Worm (Caenorhabditis elegans) whole organism, young adult: ENCODE measurements around the gene anp-1.

Source experiments
- B0019.2 ChIP-seq: fragments of 200-800 bp; sonication (Bioruptor generic); conservative IDR thresholded peaks from 2 replicates; pipeline ENCODE4 v1.3.6; 2022; ENCODE audit warnings: missing genetic modification reagents, missing genetic modification characterization, missing compliant biosample characterization
- B0261.1 ChIP-seq: sonication (generic microtip); optimal IDR thresholded peaks from 2 replicates; lab custom pipeline; 2016; ENCODE audit warnings: mild to moderate bottlenecking, missing genetic modification characterization, moderate library complexity, missing compliant biosample characterization
- B0336.3 ChIP-seq: fragments of 200-800 bp; sonication (Bioruptor generic); IDR thresholded peaks from 2 replicates; pipeline ENCODE4 v1.3.6; 2022; ENCODE audit warnings: missing genetic modification characterization, missing compliant biosample characterization
- C06A6.2 ChIP-seq: fragments of 200-800 bp; sonication (Bioruptor generic); conservative IDR thresholded peaks from 2 replicates; pipeline ENCODE4 v1.3.6; 2022; ENCODE audit warnings: missing genetic modification characterization, missing compliant biosample characterization
- F37B4.10 ChIP-seq: fragments of 200-800 bp; sonication (Bioruptor generic); IDR thresholded peaks from 2 replicates; pipeline ENCODE4 v1.3.6; 2022; ENCODE audit warnings: missing genetic modification characterization, missing compliant biosample characterization
- F39B2.1 ChIP-seq: fragments of 200-800 bp; sonication (Bioruptor generic); IDR thresholded peaks from 2 replicates; pipeline ENCODE4 v1.3.6; 2022; ENCODE audit warnings: missing genetic modification reagents, missing genetic modification characterization, missing compliant biosample characterization
- F55B11.4 ChIP-seq: sonication (generic microtip); optimal IDR thresholded peaks from 2 replicates; lab custom pipeline; 2016; ENCODE audit warnings: missing compliant biosample characterization, missing genetic modification characterization, borderline replicate concordance; ENCODE audit not compliant: insufficient read depth
- Y79H2A.3 ChIP-seq: fragments of 200-800 bp; sonication (Bioruptor generic); conservative IDR thresholded peaks from 2 replicates; pipeline ENCODE4 v1.3.6; 2022; ENCODE audit warnings: missing genetic modification reagents, missing genetic modification characterization, missing compliant biosample characterization
- Y95B8A.8 ChIP-seq: fragments of 200-800 bp; sonication (Bioruptor generic); IDR thresholded peaks from 2 replicates; pipeline ENCODE4 v1.3.6; 2022; ENCODE audit warnings: missing genetic modification reagents, missing genetic modification characterization, missing compliant biosample characterization
- aptf-2 ChIP-seq: fragments of 200-800 bp; sonication (Bioruptor generic); conservative IDR thresholded peaks from 2 replicates; pipeline ENCODE4 v1.3.6; 2022; ENCODE audit warnings: missing genetic modification reagents, missing genetic modification characterization, missing compliant biosample characterization
- aptf-3 ChIP-seq: fragments of 200-800 bp; sonication (Bioruptor generic); IDR thresholded peaks from 2 replicates; pipeline ENCODE4 v1.3.6; 2022; ENCODE audit warnings: missing genetic modification characterization, missing compliant biosample characterization
- atf-7 ChIP-seq: sonication (generic microtip); optimal IDR thresholded peaks from 2 replicates; lab custom pipeline; 2017; ENCODE audit warnings: mild to moderate bottlenecking, missing genetic modification characterization, missing compliant biosample characterization
- athp-1 ChIP-seq: sonication (generic microtip); optimal IDR thresholded peaks from 2 replicates; lab custom pipeline; 2017; ENCODE audit warnings: mild to moderate bottlenecking, missing genetic modification characterization, missing compliant biosample characterization
- bed-1 ChIP-seq: fragments of 200-800 bp; sonication (Bioruptor generic); IDR thresholded peaks from 2 replicates; pipeline ENCODE4 v1.3.6; 2022; ENCODE audit warnings: missing genetic modification reagents, missing genetic modification characterization, missing compliant biosample characterization
- ccch-3 ChIP-seq: fragments of 200-800 bp; sonication (Bioruptor generic); optimal IDR thresholded peaks from 2 replicates; lab custom pipeline; 2018; ENCODE audit warnings: mild to moderate bottlenecking, missing genetic modification characterization, missing compliant biosample characterization
- ceh-27 ChIP-seq: fragments of 200-800 bp; sonication (Bioruptor generic); optimal IDR thresholded peaks from 2 replicates; lab custom pipeline; 2018; ENCODE audit warnings: mild to moderate bottlenecking, missing genetic modification characterization, moderate library complexity, missing compliant biosample characterization
- ceh-58 ChIP-seq: fragments of 200-800 bp; sonication (Bioruptor generic); IDR thresholded peaks from 2 replicates; pipeline ENCODE4 v1.3.6; 2022; ENCODE audit warnings: missing genetic modification characterization, missing compliant biosample characterization
- ceh-91 ChIP-seq: fragments of 200-800 bp; sonication (Bioruptor generic); IDR thresholded peaks from 2 replicates; pipeline ENCODE4 v1.3.6; 2022; ENCODE audit warnings: missing genetic modification reagents, missing genetic modification characterization, missing compliant biosample characterization
- chd-7 ChIP-seq: sonication (generic microtip); optimal IDR thresholded peaks from 2 replicates; lab custom pipeline; 2016; ENCODE audit warnings: mild to moderate bottlenecking, missing genetic modification characterization, moderate library complexity, missing compliant biosample characterization
- efl-1 ChIP-seq: fragments of 150-350 bp; optimal IDR thresholded peaks from 2 replicates; lab custom pipeline; 2014; ENCODE audit warnings: missing biosample characterization, missing genetic modification reagents, missing genetic modification characterization
- egrh-3 ChIP-seq: fragments of 200-800 bp; sonication (Bioruptor generic); IDR thresholded peaks from 2 replicates; pipeline ENCODE4 v1.3.6; 2022; ENCODE audit warnings: missing genetic modification reagents, missing genetic modification characterization, missing compliant biosample characterization
- fkh-3 ChIP-seq: sonication (generic microtip); optimal IDR thresholded peaks from 2 replicates; lab custom pipeline; 2016; ENCODE audit warnings: mild to moderate bottlenecking, missing genetic modification characterization, missing compliant biosample characterization
- him-1 ChIP-seq: sonication (generic microtip); optimal IDR thresholded peaks from 2 replicates; lab custom pipeline; 2016; ENCODE audit warnings: missing genotype, missing genetic modification reagents, missing genetic modification characterization, missing compliant biosample characterization
- let-607 ChIP-seq, 2 experiments: fragments of 200-800 bp in 1 of 2; sonication (Bioruptor generic) in 1 of 2; sonication (generic microtip) in 1 of 2; optimal IDR thresholded peaks; 2 replicates each; lab custom pipeline; 2016 to 2018; ENCODE audit warnings: mild to moderate bottlenecking in 2 of 2, missing compliant biosample characterization in 2 of 2, missing genetic modification characterization in 2 of 2, moderate library complexity in 2 of 2, missing genotype in 1 of 2
- lsl-1 ChIP-seq: fragments of 200-800 bp; sonication (Bioruptor generic); optimal IDR thresholded peaks from 2 replicates; lab custom pipeline; 2018; ENCODE audit warnings: mild to moderate bottlenecking, missing genetic modification characterization, moderate library complexity, missing compliant biosample characterization
- madf-10 ChIP-seq: sonication (generic microtip); optimal IDR thresholded peaks from 2 replicates; lab custom pipeline; 2016; ENCODE audit warnings: mild to moderate bottlenecking, missing genetic modification characterization, missing compliant biosample characterization
- mel-28 ChIP-seq: sonication (generic microtip); optimal IDR thresholded peaks from 2 replicates; lab custom pipeline; 2016; ENCODE audit warnings: borderline replicate concordance, mild to moderate bottlenecking, missing genetic modification characterization, missing compliant biosample characterization
- nfya-2 ChIP-seq: fragments of 200-800 bp; sonication (Bioruptor generic); IDR thresholded peaks from 2 replicates; pipeline ENCODE4 v1.3.6; 2022; ENCODE audit warnings: missing genetic modification reagents, missing genetic modification characterization, missing compliant biosample characterization
- nhr-80 ChIP-seq: sonication (generic microtip); optimal IDR thresholded peaks from 2 replicates; lab custom pipeline; 2016; ENCODE audit warnings: missing genetic modification characterization, missing compliant biosample characterization
- nhr-90 ChIP-seq: sonication (generic microtip); optimal IDR thresholded peaks from 2 replicates; lab custom pipeline; 2016; ENCODE audit warnings: missing genotype, mild to moderate bottlenecking, missing genetic modification characterization, missing compliant biosample characterization
- pha-4 ChIP-seq: fragments of 150-350 bp; sonication (generic microtip); optimal IDR thresholded peaks from 2 replicates; lab custom pipeline; 2014; ENCODE audit warnings: missing biosample characterization, missing genetic modification reagents, missing genetic modification characterization
- snpc-1.3 ChIP-seq: sonication (generic microtip); optimal IDR thresholded peaks from 2 replicates; lab custom pipeline; 2017; ENCODE audit warnings: missing genetic modification characterization, mild to moderate bottlenecking, missing compliant biosample characterization, antibody characterized with exemption, moderate library complexity, missing genotype, missing genetic modification reagents; ENCODE audit not compliant: insufficient read depth
- snpc-4 ChIP-seq, 5 experiments: fragments of 150-350 bp in 1 of 5; sonication (generic microtip) in 4 of 5; optimal IDR thresholded peaks; 2 replicates each; lab custom pipeline; 2014 to 2018; ENCODE audit warnings: missing genetic modification characterization in 5 of 5, missing biosample characterization in 3 of 5, antibody characterized with exemption in 2 of 5, mild to moderate bottlenecking in 2 of 5, missing compliant biosample characterization in 2 of 5, missing genotype in 2 of 5, moderate library complexity in 2 of 5, missing genetic modification reagents in 1 of 5
- somi-1 ChIP-seq: fragments of 200-800 bp; sonication (Bioruptor generic); optimal IDR thresholded peaks from 2 replicates; lab custom pipeline; 2018; ENCODE audit warnings: mild to moderate bottlenecking, missing genetic modification characterization, missing compliant biosample characterization
- zfh-2 ChIP-seq: fragments of 200-800 bp; sonication (Bioruptor generic); conservative IDR thresholded peaks from 2 replicates; pipeline ENCODE4 v1.3.6; 2022; ENCODE audit warnings: missing genetic modification reagents, missing genetic modification characterization, missing compliant biosample characterization
- ztf-28 ChIP-seq: fragments of 200-800 bp; sonication (Bioruptor generic); IDR thresholded peaks from 2 replicates; pipeline ENCODE4 v1.3.6; 2022; ENCODE audit warnings: missing genetic modification reagents, missing genetic modification characterization, missing compliant biosample characterization

Gene anp-1

ce11 chrV:12876708-12877107 is 17.5 kb downstream of the anp-1 start (continued):
- TF ChIP-seq efl-1 (no peak), aptf-3 (GFP tag; lab: Robert Waterston, UW) (no peak), Y95B8A.8 (no peak)

ce11 chrV:12877579-12877978 is 18.3 kb downstream of the anp-1 start:
- TF ChIP-seq nhr-80 = peak; percentile 59
- no peak for TF ChIP-seq snpc-1.3 (tag; lab: Kevin White, UChicago)
- TF ChIP-seq, all 124 proteins: peak for 1

ce11 chrV:12879349-12879748 is 20.1 kb downstream of the anp-1 start:
- TF ChIP-seq F37B4.10 (GFP tag; lab: Robert Waterston, UW) (no peak), nhr-90 (no peak), B0019.2 (GFP tag; lab: Robert Waterston, UW) (no peak), bed-1 (GFP tag; lab: Robert Waterston, UW) (no peak), athp-1 (no peak), somi-1 (no peak), C06A6.2 (GFP tag; lab: Robert Waterston, UW) (no peak), B0336.3 (no peak), ceh-91 (no peak), ceh-58 (GFP tag; lab: Robert Waterston, UW) (no peak), fkh-3 (tag; lab: Kevin White, UChicago) (no peak), zfh-2 (GFP tag; lab: Robert Waterston, UW) (no peak), nhr-80 (no peak), him-1 (tag; lab: Kevin White, UChicago) (no peak), ccch-3 (no peak)

- TF ChIP-seq B0261.1 (no peak), let-607 (tag; optimal IDR thresholded peaks at IDR 0.05; lab: Kevin White, UChicago) (no peak), F55B11.4 (no peak), lsl-1 (no peak), snpc-4 (GFP tag; optimal IDR thresholded peaks at IDR 0.05; lab: Kevin White, UChicago) (no peak), snpc-4 (tag; optimal IDR thresholded peaks at IDR 0.05; lab: Kevin White, UChicago) (no peak), nfya-2 (no peak), nhr-80 (no peak), madf-10 (no peak), ztf-28 (GFP tag; lab: Robert Waterston, UW) (no peak), mel-28 (tag; lab: Kevin White, UChicago) (no peak), egrh-3 (no peak)
Measured at ce11 chrV:12881396-12881795, 22.2 kb downstream of the anp-1 start.

- TF ChIP-seq F39B2.1 (no peak), ceh-27 (no peak), lsl-1 (no peak), chd-7 (tag; lab: Kevin White, UChicago) (no peak), B0336.3 (no peak), pha-4 (tag; lab: Kevin White, UChicago) (no peak), ceh-58 (GFP tag; lab: Robert Waterston, UW) (no peak), atf-7 (no peak), Y79H2A.3 (GFP tag; lab: Robert Waterston, UW) (no peak), aptf-2 (GFP tag; lab: Robert Waterston, UW) (no peak)
Measured at ce11 chrV:12882370-12882769, 23.1 kb downstream of the anp-1 start.
